Worm (Caenorhabditis elegans) whole organism, L1 larva: ENCODE measurements around the gene acl-3.

ENCODE experiments used
- aha-1 ChIP-seq: fragments of 150-350 bp; optimal IDR thresholded peaks from 2 replicates; lab custom pipeline; 2014; ENCODE audit warnings: missing biosample characterization, missing genetic modification characterization
- ama-1 ChIP-seq: fragments of 150-350 bp; optimal IDR thresholded peaks from 2 replicates; lab custom pipeline; 2014
- ceh-63 ChIP-seq: fragments of 200-800 bp; sonication (Bioruptor generic); optimal IDR thresholded peaks from 2 replicates; lab custom pipeline; 2018; ENCODE audit warnings: mild to moderate bottlenecking, missing genetic modification characterization, missing compliant biosample characterization
- ceh-82 ChIP-seq, 3 experiments: fragments of 150-350 bp in 1 of 3; sonication (generic microtip) in 2 of 3; optimal IDR thresholded peaks; 2 replicates each; lab custom pipeline; 2014 to 2017; ENCODE audit warnings: missing biosample characterization in 3 of 3, missing genetic modification characterization in 3 of 3
- ceh-88 ChIP-seq: fragments of 200-800 bp; sonication (Bioruptor generic); IDR thresholded peaks from 2 replicates; pipeline ENCODE4 v1.3.6; 2022; ENCODE audit warnings: missing genetic modification characterization, missing compliant biosample characterization
- ces-1 ChIP-seq: fragments of 150-350 bp; optimal IDR thresholded peaks from 2 replicates; lab custom pipeline; 2014; ENCODE audit warnings: missing biosample characterization, missing genetic modification reagents, missing genetic modification characterization
- dsc-1 ChIP-seq: sonication (generic microtip); optimal IDR thresholded peaks from 2 replicates; lab custom pipeline; 2016; ENCODE audit warnings: mild to moderate bottlenecking, missing genetic modification characterization, missing compliant biosample characterization
- efl-3 ChIP-seq: fragments of 200-800 bp; sonication (Bioruptor generic); optimal IDR thresholded peaks from 2 replicates; lab custom pipeline; 2018; ENCODE audit warnings: mild to moderate bottlenecking, missing genetic modification characterization, missing compliant biosample characterization
- egl-13 ChIP-seq: sonication (generic microtip); optimal IDR thresholded peaks from 2 replicates; lab custom pipeline; 2016; ENCODE audit warnings: missing genotype, missing genetic modification reagents, missing genetic modification characterization, missing compliant biosample characterization
- egl-27 ChIP-seq, 2 experiments: fragments of 150-350 bp in 1 of 2; sonication (generic microtip); optimal IDR thresholded peaks; 3 replicates each; lab custom pipeline; 2017 to 2018; ENCODE audit warnings: missing biosample characterization in 2 of 2, missing genetic modification characterization in 2 of 2, missing genetic modification reagents in 2 of 2
- ets-5 ChIP-seq: fragments of 200-800 bp; sonication (Bioruptor generic); IDR thresholded peaks from 2 replicates; pipeline ENCODE4 v1.3.6; 2022; ENCODE audit warnings: missing genetic modification characterization, missing compliant biosample characterization
- fkh-10 ChIP-seq: sonication (generic microtip); optimal IDR thresholded peaks from 2 replicates; lab custom pipeline; 2017; ENCODE audit warnings: missing biosample characterization, missing genetic modification reagents, missing genetic modification characterization
- fkh-4 ChIP-seq: sonication (generic microtip); optimal IDR thresholded peaks from 2 replicates; lab custom pipeline; 2016; ENCODE audit warnings: missing compliant biosample characterization, missing genetic modification characterization, borderline replicate concordance
- fkh-8 ChIP-seq: sonication (generic microtip); optimal IDR thresholded peaks from 2 replicates; lab custom pipeline; 2016; ENCODE audit warnings: mild to moderate bottlenecking, missing genetic modification characterization, missing compliant biosample characterization
- grh-1 ChIP-seq: fragments of 200-800 bp; sonication (Bioruptor generic); IDR thresholded peaks from 2 replicates; pipeline ENCODE4 v1.3.6; 2022; ENCODE audit warnings: missing genetic modification reagents, missing genetic modification characterization, missing compliant biosample characterization
- hlh-17 ChIP-seq: fragments of 200-800 bp; sonication (Bioruptor generic); optimal IDR thresholded peaks from 2 replicates; lab custom pipeline; 2018; ENCODE audit warnings: missing genetic modification characterization, mild to moderate bottlenecking, missing compliant biosample characterization, moderate library complexity, borderline replicate concordance
- hpl-2 ChIP-seq: fragments of 150-350 bp; optimal IDR thresholded peaks from 2 replicates; lab custom pipeline; 2014; ENCODE audit warnings: missing biosample characterization, missing genetic modification reagents, missing genetic modification characterization
- isw-1 ChIP-seq: fragments of 200-800 bp; sonication (Bioruptor generic); IDR thresholded peaks from 2 replicates; pipeline ENCODE4 v1.3.6; 2022; ENCODE audit warnings: missing genetic modification characterization, missing compliant biosample characterization
- lin-14 ChIP-seq: fragments of 200-800 bp; sonication (Bioruptor generic); optimal IDR thresholded peaks from 2 replicates; lab custom pipeline; 2018; ENCODE audit warnings: mild to moderate bottlenecking, missing genetic modification characterization, moderate library complexity, missing compliant biosample characterization
- lsy-2 ChIP-seq, 2 experiments: fragments of 150-350 bp; optimal IDR thresholded peaks; 2 replicates each; lab custom pipeline; 2014; ENCODE audit warnings: missing biosample characterization in 2 of 2, missing genetic modification characterization in 2 of 2
- mab-9 ChIP-seq: fragments of 200-800 bp; sonication (Bioruptor generic); IDR thresholded peaks from 2 replicates; pipeline ENCODE4 v1.3.6; 2022; ENCODE audit warnings: missing genetic modification reagents, missing genetic modification characterization, missing compliant biosample characterization
- mdl-1 ChIP-seq, 2 experiments: fragments of 150-350 bp; optimal IDR thresholded peaks; 2 replicates each; lab custom pipeline; 2014 to 2017; ENCODE audit warnings: missing biosample characterization in 2 of 2, missing genetic modification characterization in 2 of 2, inconsistent platforms in 1 of 2
- mef-2 ChIP-seq: fragments of 150-350 bp; optimal IDR thresholded peaks from 2 replicates; lab custom pipeline; 2014; ENCODE audit warnings: missing biosample characterization, missing genetic modification characterization
- nhr-11 ChIP-seq: fragments of 150-350 bp; optimal IDR thresholded peaks from 2 replicates; lab custom pipeline; 2014; ENCODE audit warnings: missing biosample characterization, missing genetic modification characterization
- nhr-19 ChIP-seq: fragments of 200-800 bp; sonication (Bioruptor generic); conservative IDR thresholded peaks from 2 replicates; pipeline ENCODE4 v1.3.6; 2022; ENCODE audit warnings: missing genetic modification characterization, missing compliant biosample characterization
- nhr-20 ChIP-seq: sonication (generic microtip); optimal IDR thresholded peaks from 2 replicates; lab custom pipeline; 2016; ENCODE audit warnings: mild to moderate bottlenecking, missing genetic modification characterization, missing compliant biosample characterization
- nhr-71 ChIP-seq: sonication (generic microtip); optimal IDR thresholded peaks from 2 replicates; lab custom pipeline; 2016; ENCODE audit warnings: mild to moderate bottlenecking, missing genetic modification characterization, moderate library complexity, missing compliant biosample characterization
- nhr-77 ChIP-seq: fragments of 150-350 bp; optimal IDR thresholded peaks from 2 replicates; lab custom pipeline; 2014; ENCODE audit warnings: missing biosample characterization, missing genetic modification characterization
- nhr-90 ChIP-seq: sonication (generic microtip); optimal IDR thresholded peaks from 2 replicates; lab custom pipeline; 2016; ENCODE audit warnings: mild to moderate bottlenecking, missing genetic modification characterization, missing compliant biosample characterization; ENCODE audit not compliant: poor library complexity
- rnt-1 ChIP-seq: sonication (generic microtip); optimal IDR thresholded peaks from 2 replicates; lab custom pipeline; 2016; ENCODE audit warnings: mild to moderate bottlenecking, missing genetic modification characterization, moderate library complexity, missing compliant biosample characterization
- snu-23 ChIP-seq: sonication (generic microtip); optimal IDR thresholded peaks from 2 replicates; lab custom pipeline; 2016; ENCODE audit warnings: missing genetic modification characterization, missing compliant biosample characterization
- sup-37 ChIP-seq: fragments of 200-800 bp; sonication (Bioruptor generic); optimal IDR thresholded peaks from 2 replicates; lab custom pipeline; 2018; ENCODE audit warnings: mild to moderate bottlenecking, missing genetic modification characterization, missing compliant biosample characterization
- tlp-1 ChIP-seq: fragments of 150-350 bp; optimal IDR thresholded peaks from 2 replicates; lab custom pipeline; 2014; ENCODE audit warnings: missing biosample characterization, missing genetic modification characterization
- unc-130 ChIP-seq: fragments of 150-350 bp; optimal IDR thresholded peaks from 2 replicates; lab custom pipeline; 2017; ENCODE audit warnings: missing biosample characterization, missing genetic modification characterization, inconsistent platforms
- unc-30 ChIP-seq: sonication (generic microtip); optimal IDR thresholded peaks from 2 replicates; lab custom pipeline; 2017; ENCODE audit warnings: missing biosample characterization, missing genetic modification characterization
- unc-62 ChIP-seq: fragments of 150-350 bp; optimal IDR thresholded peaks from 2 replicates; lab custom pipeline; 2014; ENCODE audit warnings: missing biosample characterization, missing genetic modification reagents, missing genetic modification characterization
- unc-86 ChIP-seq: sonication (generic microtip); optimal IDR thresholded peaks from 2 replicates; lab custom pipeline; 2016; ENCODE audit warnings: missing genetic modification characterization, missing compliant biosample characterization
- xbp-1 ChIP-seq: sonication (generic microtip); optimal IDR thresholded peaks from 2 replicates; lab custom pipeline; 2016; ENCODE audit warnings: missing genetic modification characterization, missing compliant biosample characterization
- zag-1 ChIP-seq: fragments of 150-350 bp; optimal IDR thresholded peaks from 2 replicates; lab custom pipeline; 2014; ENCODE audit warnings: missing biosample characterization, missing genetic modification characterization
- zip-4 ChIP-seq: fragments of 200-800 bp; sonication (Bioruptor generic); optimal IDR thresholded peaks from 2 replicates; lab custom pipeline; 2018; ENCODE audit warnings: mild to moderate bottlenecking, missing genetic modification characterization, moderate library complexity, missing compliant biosample characterization
- ztf-11 ChIP-seq, 2 experiments: sonication (generic microtip); optimal IDR thresholded peaks; 2 replicates each; lab custom pipeline; 2016 to 2017; ENCODE audit warnings: missing genetic modification characterization in 2 of 2, missing biosample characterization in 1 of 2, missing compliant biosample characterization in 1 of 2

The acl-3 gene

ce11 chrIV:11655370-11655769, 3.5 kb upstream of the acl-3 start, which contains the start of gene ent-1:
TSS of gene ent-1 (minus strand) at chrIV:11655470.
- TF ChIP-seq mdl-1 (tag; optimal IDR thresholded peaks at IDR 0.05; lab: Kevin White, UChicago) (no peak), lsy-2 (tag; optimal IDR thresholded peaks at IDR 0.05; lab: Kevin White, UChicago) (peak in 1 of 2 experiments; percentile 26)

ce11 chrIV:11650344-11650743, 1.5 kb downstream of the acl-3 start:
- TF ChIP-seq nhr-77, result no peak
- no peak for TF ChIP-seq ztf-11 (tag; optimal IDR thresholded peaks at IDR 0.05; lab: Kevin White, UChicago)
- TF ChIP-seq ceh-63 (GFP tag; lab: Kevin White, UChicago), result no peak
- no peak for TF ChIP-seq isw-1 (GFP tag; lab: Robert Waterston, UW)
- TF ChIP-seq sup-37, result no peak
- no peak for TF ChIP-seq nhr-11 (tag; lab: Kevin White, UChicago)
- no peak for TF ChIP-seq mef-2 (tag; lab: Kevin White, UChicago)
- no peak for TF ChIP-seq hpl-2 (GFP tag; lab: Kevin White, UChicago)
- TF ChIP-seq nhr-90, result no peak
- no peak for TF ChIP-seq aha-1 (tag; lab: Kevin White, UChicago)
- no peak for TF ChIP-seq ceh-82 (tag; optimal IDR thresholded peaks at IDR 0.05; lab: Kevin White, UChicago)

ce11 chrIV:11649031-11649430, 2.8 kb downstream of the acl-3 start, which contains the start of gene ZK809.8:
TSS of gene ZK809.8 (minus strand) at chrIV:11649064.
- TF ChIP-seq rnt-1 (peak; percentile 41), zip-4 (no peak), ets-5 (GFP tag; lab: Robert Waterston, UW) (no peak), ceh-88 (GFP tag; lab: Robert Waterston, UW) (no peak), fkh-8 (tag; lab: Kevin White, UChicago) (no peak), lsy-2 (tag; optimal IDR thresholded peaks at IDR 0.05; lab: Kevin White, UChicago) (peak in 1 of 2 experiments; percentile 42), ztf-11 (tag; optimal IDR thresholded peaks at IDR 0.05; lab: Kevin White, UChicago) (no peak), ceh-63 (GFP tag; lab: Kevin White, UChicago) (no peak), fkh-10 (GFP tag; lab: Kevin White, UChicago) (no peak), hlh-17 (no peak), unc-86 (no peak), snu-23 (GFP tag; lab: Kevin White, UChicago) (peak; percentile 33), unc-130 (tag; lab: Kevin White, UChicago) (peak; percentile 6), nhr-77 (no peak), unc-30 (tag; lab: Kevin White, UChicago) (no peak), tlp-1 (tag; lab: Kevin White, UChicago) (no peak), nhr-90 (no peak), dsc-1 (no peak), unc-62 (GFP tag; lab: Kevin White, UChicago) (no peak), lin-14 (GFP tag; lab: Kevin White, UChicago) (peak; percentile 67), nhr-20 (tag; lab: Kevin White, UChicago) (peak; percentile 6), fkh-4 (tag; lab: Kevin White, UChicago) (no peak), nhr-19 (GFP tag; lab: Robert Waterston, UW) (peak; percentile 31; the same call in 1 of the 2 replicates), grh-1 (no peak), efl-3 (GFP tag; lab: Kevin White, UChicago) (no peak), sup-37 (no peak), ama-1 (lab: Kevin White, UChicago) (no peak), nhr-71 (peak; percentile 82), egl-13 (tag; lab: Kevin White, UChicago) (no peak), mab-9 (GFP tag; lab: Robert Waterston, UW) (no peak), egl-27 (tag; optimal IDR thresholded peaks at IDR 0.05; lab: Kevin White, UChicago) (no peak), xbp-1 (no peak), zag-1 (tag; lab: Kevin White, UChicago) (no peak), ces-1 (no peak)
